Fruit fly (Drosophila melanogaster): ENCODE measurements around the gene CG2129.

- TF ChIP-seq CTCF (optimal IDR thresholded peaks at IDR 0.05) (no peak), CG8478 (optimal IDR thresholded peaks at IDR 0.05) (no peak)
Observed at dm6 chrX:8165608-8166007, 20.0 kb downstream of the CG2129 start, which contains the start of gene Or7a.
